Worm (Caenorhabditis elegans) whole organism, L3 larva: Measurements from ENCODE around the gene Y57G11C.5.

Experiments
- aly-2 ChIP-seq: fragments of 150-350 bp; optimal IDR thresholded peaks from 2 replicates; lab custom pipeline; 2014; ENCODE audit warnings: missing biosample characterization, missing genetic modification characterization
- ama-1 ChIP-seq: fragments of 150-350 bp; optimal IDR thresholded peaks from 2 replicates; lab custom pipeline; 2018
- ceh-16 ChIP-seq: sonication (generic microtip); optimal IDR thresholded peaks from 2 replicates; lab custom pipeline; 2017; ENCODE audit warnings: missing biosample characterization, missing genetic modification characterization
- ceh-28 ChIP-seq: fragments of 150-350 bp; optimal IDR thresholded peaks from 2 replicates; lab custom pipeline; 2014; ENCODE audit warnings: missing biosample characterization, missing genetic modification reagents, missing genetic modification characterization
- daf-12 ChIP-seq: fragments of 150-350 bp; optimal IDR thresholded peaks from 2 replicates; lab custom pipeline; 2014; ENCODE audit warnings: missing biosample characterization, missing genetic modification reagents, missing genetic modification characterization
- egl-27 ChIP-seq: sonication (generic microtip); optimal IDR thresholded peaks from 4 replicates; lab custom pipeline; 2017; ENCODE audit warnings: missing biosample characterization, missing genetic modification reagents, missing genetic modification characterization
- egl-5 ChIP-seq: fragments of 150-350 bp; optimal IDR thresholded peaks from 2 replicates; lab custom pipeline; 2017; ENCODE audit warnings: missing biosample characterization, missing genetic modification reagents, missing genetic modification characterization, inconsistent platforms
- elt-1 ChIP-seq: fragments of 150-350 bp; optimal IDR thresholded peaks from 2 replicates; lab custom pipeline; 2014; ENCODE audit warnings: missing biosample characterization, missing genetic modification characterization
- elt-2 ChIP-seq: sonication (generic microtip); optimal IDR thresholded peaks from 2 replicates; lab custom pipeline; 2016; ENCODE audit warnings: missing genetic modification reagents, mild to moderate bottlenecking, missing genetic modification characterization, missing compliant biosample characterization
- elt-3 ChIP-seq, 3 experiments: fragments of 150-350 bp in 1 of 3; sonication (generic microtip) in 2 of 3; optimal IDR thresholded peaks; 2 replicates in 2 of 3; 4 replicates in 1 of 3; lab custom pipeline; 2014 to 2017; ENCODE audit warnings: missing biosample characterization in 3 of 3, missing genetic modification characterization in 3 of 3
- eor-1 ChIP-seq, 2 experiments: fragments of 150-350 bp; optimal IDR thresholded peaks; 2 replicates each; lab custom pipeline; 2014 to 2018; ENCODE audit warnings: missing biosample characterization in 2 of 2, missing genetic modification characterization in 2 of 2
- fkh-10 ChIP-seq: sonication (generic microtip); optimal IDR thresholded peaks from 2 replicates; lab custom pipeline; 2017; ENCODE audit warnings: missing biosample characterization, missing genetic modification reagents, missing genetic modification characterization
- fkh-2 ChIP-seq: fragments of 150-350 bp; optimal IDR thresholded peaks from 2 replicates; lab custom pipeline; 2014; ENCODE audit warnings: missing biosample characterization, missing genetic modification reagents, missing genetic modification characterization
- hmg-11 ChIP-seq: sonication (generic microtip); optimal IDR thresholded peaks from 2 replicates; lab custom pipeline; 2016; ENCODE audit warnings: missing genetic modification characterization, missing compliant biosample characterization
- jun-1 ChIP-seq: fragments of 150-350 bp; optimal IDR thresholded peaks from 2 replicates; lab custom pipeline; 2014; ENCODE audit warnings: missing biosample characterization, missing genetic modification reagents, missing genetic modification characterization
- lin-15B ChIP-seq: fragments of 150-350 bp; optimal IDR thresholded peaks from 2 replicates; lab custom pipeline; 2014; ENCODE audit warnings: missing biosample characterization, missing genetic modification characterization
- lsy-12 ChIP-seq: sonication (generic microtip); optimal IDR thresholded peaks from 2 replicates; lab custom pipeline; 2016; ENCODE audit warnings: mild to moderate bottlenecking, missing genetic modification characterization, missing compliant biosample characterization
- mdl-1 ChIP-seq: fragments of 150-350 bp; optimal IDR thresholded peaks from 2 replicates; lab custom pipeline; 2014; ENCODE audit warnings: missing biosample characterization, missing genetic modification characterization
- mml-1 ChIP-seq: fragments of 150-350 bp; sonication (generic microtip); optimal IDR thresholded peaks from 3 replicates; lab custom pipeline; 2014; ENCODE audit warnings: missing biosample characterization, missing genetic modification characterization
- nfya-1 ChIP-seq: sonication (generic microtip); optimal IDR thresholded peaks from 2 replicates; lab custom pipeline; 2017; ENCODE audit warnings: missing genetic modification characterization, mild to moderate bottlenecking, missing compliant biosample characterization, antibody characterized with exemption, moderate library complexity; ENCODE audit not compliant: insufficient read depth
- nhr-11 ChIP-seq: fragments of 150-350 bp; optimal IDR thresholded peaks from 2 replicates; lab custom pipeline; 2014; ENCODE audit warnings: missing biosample characterization, missing genetic modification characterization
- nhr-23 ChIP-seq: fragments of 150-350 bp; optimal IDR thresholded peaks from 2 replicates; lab custom pipeline; 2014; ENCODE audit warnings: missing biosample characterization, missing genetic modification reagents, missing genetic modification characterization
- nhr-237 ChIP-seq: fragments of 150-350 bp; optimal IDR thresholded peaks from 2 replicates; lab custom pipeline; 2014; ENCODE audit warnings: missing biosample characterization, missing genetic modification characterization
- nhr-25 ChIP-seq: sonication (generic microtip); optimal IDR thresholded peaks from 2 replicates; lab custom pipeline; 2017; ENCODE audit warnings: missing biosample characterization, missing genetic modification characterization
- nhr-43 ChIP-seq: sonication (generic microtip); optimal IDR thresholded peaks from 2 replicates; lab custom pipeline; 2016; ENCODE audit warnings: mild to moderate bottlenecking, missing genetic modification characterization, missing compliant biosample characterization; ENCODE audit not compliant: poor library complexity, severe bottlenecking
- nhr-77 ChIP-seq: fragments of 150-350 bp; optimal IDR thresholded peaks from 2 replicates; lab custom pipeline; 2014; ENCODE audit warnings: missing biosample characterization, missing genetic modification characterization
- pha-4 ChIP-seq: fragments of 150-350 bp; optimal IDR thresholded peaks from 2 replicates; lab custom pipeline; 2014; ENCODE audit warnings: missing biosample characterization, missing genetic modification reagents, missing genetic modification characterization
- pqm-1 ChIP-seq: fragments of 150-350 bp; optimal IDR thresholded peaks from 2 replicates; lab custom pipeline; 2017; ENCODE audit warnings: missing biosample characterization, missing genetic modification characterization, inconsistent platforms
- sea-2 ChIP-seq: fragments of 150-350 bp; sonication (generic microtip); optimal IDR thresholded peaks from 4 replicates; lab custom pipeline; 2014; ENCODE audit warnings: missing biosample characterization, missing genetic modification reagents, missing genetic modification characterization
- snpc-4 ChIP-seq: fragments of 150-350 bp; optimal IDR thresholded peaks from 2 replicates; lab custom pipeline; 2014; ENCODE audit warnings: missing biosample characterization, missing genetic modification characterization
- tbx-2 ChIP-seq: sonication (generic microtip); optimal IDR thresholded peaks from 2 replicates; lab custom pipeline; 2016; ENCODE audit warnings: mild to moderate bottlenecking, missing genetic modification characterization, missing compliant biosample characterization
- unc-39 ChIP-seq: sonication (generic microtip); optimal IDR thresholded peaks from 4 replicates; lab custom pipeline; 2017; ENCODE audit warnings: missing biosample characterization, missing genetic modification characterization
- zag-1 ChIP-seq: fragments of 150-350 bp; optimal IDR thresholded peaks from 2 replicates; lab custom pipeline; 2014; ENCODE audit warnings: missing biosample characterization, missing genetic modification characterization
- ztf-11 ChIP-seq: fragments of 150-350 bp; optimal IDR thresholded peaks from 2 replicates; lab custom pipeline; 2014; ENCODE audit warnings: missing biosample characterization, missing genetic modification characterization
- ztf-4 ChIP-seq: fragments of 150-350 bp; optimal IDR thresholded peaks from 2 replicates; lab custom pipeline; 2014; ENCODE audit warnings: missing biosample characterization, missing genetic modification characterization

Y57G11C.5 gene

ce11 chrIV:14792602-14793232, 27.5 kb upstream of the Y57G11C.5 start, which contains the start of gene gdi-1:
gdi-1 (minus strand) TSS chrIV:14792887.
- peak; percentile 79 for TF ChIP-seq ama-1 (lab: Kevin White, UChicago)
- no peak for TF ChIP-seq jun-1
- peak; percentile 4 for TF ChIP-seq nhr-23 (tag; lab: Kevin White, UChicago)

- no peak for TF ChIP-seq mdl-1
- TF ChIP-seq lsy-12 (tag; lab: Kevin White, UChicago) = peak; percentile 10
- TF ChIP-seq fkh-10 (GFP tag; lab: Kevin White, UChicago) = no peak
- peak; percentile 19 for TF ChIP-seq nhr-43 (tag; lab: Kevin White, UChicago)
- TF ChIP-seq ceh-28 = peak; percentile 28
- TF ChIP-seq ztf-4 (tag; lab: Kevin White, UChicago) = peak; percentile 6
- TF ChIP-seq elt-2 (tag; lab: Kevin White, UChicago) = peak; percentile 23
- no peak for TF ChIP-seq nhr-11 (tag; lab: Kevin White, UChicago)
- TF ChIP-seq ama-1 (lab: Kevin White, UChicago) = peak; percentile 61
- TF ChIP-seq nhr-25 (tag; lab: Kevin White, UChicago) = peak; percentile 8
- peak; percentile 16 for TF ChIP-seq pha-4
Observed at ce11 chrIV:14790579-14790978, 25.3 kb upstream of the Y57G11C.5 start.

- peak; percentile 81 for TF ChIP-seq nfya-1
- peak; percentile 34 for TF ChIP-seq nhr-23 (tag; lab: Kevin White, UChicago)
- TF ChIP-seq sea-2 (GFP tag; lab: Kevin White, UChicago) = no peak
- peak; percentile 42 for TF ChIP-seq lin-15B (tag; lab: Kevin White, UChicago)
- TF ChIP-seq pqm-1 (tag; lab: Kevin White, UChicago) = peak; percentile 2
- peak; percentile 76 for TF ChIP-seq pha-4
- peak; percentile 42 for TF ChIP-seq snpc-4 (tag; lab: Kevin White, UChicago)
- no peak for TF ChIP-seq unc-39 (tag; lab: Kevin White, UChicago)
- peak; percentile 28 for TF ChIP-seq ceh-28
- peak; percentile 73 for TF ChIP-seq hmg-11
- no peak for TF ChIP-seq nhr-77 (tag; lab: Kevin White, UChicago)
- TF ChIP-seq elt-2 (tag; lab: Kevin White, UChicago) = peak; percentile 48
- TF ChIP-seq mdl-1 = no peak
- no peak for TF ChIP-seq ceh-16 (tag; lab: Kevin White, UChicago)
- TF ChIP-seq daf-12 (tag; lab: Kevin White, UChicago) = no peak
- TF ChIP-seq nhr-25 (tag; lab: Kevin White, UChicago) = peak; percentile 22
- TF ChIP-seq, all 47 proteins: peak for 10
Observed at ce11 chrIV:14786374-14787136, 21.3 kb upstream of the Y57G11C.5 start, which contains the start of gene melo-1. melo-1 (plus strand) TSS chrIV:14787031.

ce11 chrIV:14784481-14784880, 19.2 kb upstream of the Y57G11C.5 start, which contains the start of gene nlp-56:
nlp-56 (minus strand) TSS chrIV:14784737.
- TF ChIP-seq nhr-77 (tag; lab: Kevin White, UChicago) (no peak), fkh-2 (tag; lab: Kevin White, UChicago) (no peak), aly-2 (tag; lab: Kevin White, UChicago) (no peak), elt-3 (tag; optimal IDR thresholded peaks at IDR 0.05; lab: Kevin White, UChicago) (no peak), tbx-2 (tag; lab: Kevin White, UChicago) (no peak), egl-5 (tag; lab: Kevin White, UChicago) (no peak), mdl-1 (no peak), unc-39 (tag; lab: Kevin White, UChicago) (no peak), lsy-12 (tag; lab: Kevin White, UChicago) (no peak), hmg-11 (no peak), nhr-237 (tag; lab: Kevin White, UChicago) (no peak)

- no peak for TF ChIP-seq zag-1 (tag; lab: Kevin White, UChicago)
- TF ChIP-seq pha-4 = no peak
- TF ChIP-seq sea-2 (GFP tag; lab: Kevin White, UChicago) = no peak
- no peak for TF ChIP-seq ztf-11 (tag; lab: Kevin White, UChicago)
- TF ChIP-seq pqm-1 (tag; lab: Kevin White, UChicago) = no peak
- TF ChIP-seq lsy-12 (tag; lab: Kevin White, UChicago) = no peak
- no peak for TF ChIP-seq elt-1 (tag; lab: Kevin White, UChicago)
- no peak for TF ChIP-seq egl-27 (tag; lab: Kevin White, UChicago)
- no peak for TF ChIP-seq nhr-23 (tag; lab: Kevin White, UChicago)
- TF ChIP-seq mml-1 = no peak
- no peak for TF ChIP-seq snpc-4 (tag; lab: Kevin White, UChicago)
- TF ChIP-seq nhr-25 (tag; lab: Kevin White, UChicago) = no peak
- TF ChIP-seq jun-1 = no peak
- no peak for TF ChIP-seq ceh-16 (tag; lab: Kevin White, UChicago)
- no peak for TF ChIP-seq elt-3 (tag; optimal IDR thresholded peaks at IDR 0.05; lab: Kevin White, UChicago)
- no peak for TF ChIP-seq eor-1 (tag; optimal IDR thresholded peaks at IDR 0.05; lab: Kevin White, UChicago)
- TF ChIP-seq ceh-28 = no peak
Observed at ce11 chrIV:14782211-14782610, 17.0 kb upstream of the Y57G11C.5 start, which contains the start of gene Y57G11C.1130. Y57G11C.1130 (plus strand) TSS chrIV:14782511.
